Worm (Caenorhabditis elegans) whole organism, L2 larva: ENCODE results near the gene fbxa-176.

Source experiments
- F13H6.1 ChIP-seq: sonication (generic microtip); optimal IDR thresholded peaks from 2 replicates; lab custom pipeline; 2016; ENCODE audit warnings: missing genetic modification characterization, missing compliant biosample characterization
- egl-27 ChIP-seq: sonication (generic microtip); optimal IDR thresholded peaks from 3 replicates; lab custom pipeline; 2017; ENCODE audit warnings: missing biosample characterization, missing genetic modification reagents, missing genetic modification characterization
- fos-1 ChIP-seq: fragments of 150-350 bp; optimal IDR thresholded peaks from 2 replicates; lab custom pipeline; 2014; ENCODE audit warnings: missing biosample characterization, missing genetic modification characterization
- nhr-10 ChIP-seq: sonication (generic microtip); optimal IDR thresholded peaks from 2 replicates; lab custom pipeline; 2017; ENCODE audit warnings: missing biosample characterization, missing genetic modification characterization
- nhr-11 ChIP-seq: fragments of 150-350 bp; optimal IDR thresholded peaks from 2 replicates; lab custom pipeline; 2014; ENCODE audit warnings: missing biosample characterization, missing genetic modification characterization
- skn-1 ChIP-seq: sonication (generic microtip); optimal IDR thresholded peaks from 2 replicates; lab custom pipeline; 2017; ENCODE audit warnings: missing biosample characterization, missing genetic modification characterization
- unc-39 ChIP-seq: fragments of 150-350 bp; optimal IDR thresholded peaks from 2 replicates; lab custom pipeline; 2014; ENCODE audit warnings: missing biosample characterization, missing genetic modification characterization
- ztf-11 ChIP-seq: sonication (generic microtip); optimal IDR thresholded peaks from 2 replicates; lab custom pipeline; 2017; ENCODE audit warnings: missing biosample characterization, missing genetic modification characterization

DNA sequence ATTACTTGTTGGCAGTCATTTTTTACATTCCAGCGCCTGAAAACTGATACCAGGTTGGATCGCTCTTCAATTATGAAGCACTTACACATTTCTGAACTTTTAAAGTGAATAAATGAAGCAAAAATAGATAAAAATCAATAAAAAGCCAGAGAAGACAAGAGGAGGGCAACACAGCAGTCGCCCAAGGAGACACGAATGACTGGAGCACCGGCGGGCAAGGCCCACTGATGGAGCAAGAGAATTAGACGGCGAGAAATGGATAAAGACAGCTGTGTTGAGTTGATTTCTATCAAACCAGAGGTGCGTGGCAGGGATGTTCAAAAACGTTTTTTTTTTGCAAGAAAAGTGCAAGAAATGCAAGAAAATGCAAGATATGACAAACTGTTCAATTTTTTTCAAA lies 10.2 kb upstream of the fbxa-176 start:
- TF ChIP-seq F13H6.1 (no peak), egl-27 (tag; lab: Kevin White, UChicago) (no peak), unc-39 (tag; lab: Kevin White, UChicago) (no peak), skn-1 (no peak), fos-1 (no peak), nhr-11 (no peak), ztf-11 (no peak), nhr-10 (tag; lab: Kevin White, UChicago) (no peak)
